Worm (Caenorhabditis elegans) whole organism, late embryonic: ENCODE measurements around the gene nhr-13.

ENCODE experiments used
- C08G9.2 ChIP-seq: sonication (generic microtip); optimal IDR thresholded peaks from 2 replicates; lab custom pipeline; 2016; ENCODE audit warnings: mild to moderate bottlenecking, missing genetic modification characterization, moderate library complexity, missing compliant biosample characterization
- Y22D7AL.16 ChIP-seq: sonication (generic microtip); optimal IDR thresholded peaks from 2 replicates; lab custom pipeline; 2016; ENCODE audit warnings: missing genetic modification characterization, missing compliant biosample characterization
- ceh-18 ChIP-seq: sonication (generic microtip); optimal IDR thresholded peaks from 2 replicates; lab custom pipeline; 2016; ENCODE audit warnings: missing genetic modification characterization, missing compliant biosample characterization
- ceh-19 ChIP-seq: fragments of 200-800 bp; sonication (Bioruptor generic); optimal IDR thresholded peaks from 2 replicates; lab custom pipeline; 2018; ENCODE audit warnings: mild to moderate bottlenecking, missing genetic modification characterization, missing compliant biosample characterization
- ceh-2 ChIP-seq: sonication (generic microtip); optimal IDR thresholded peaks from 2 replicates; lab custom pipeline; 2016; ENCODE audit warnings: missing genotype, missing genetic modification characterization, missing compliant biosample characterization
- ceh-24 ChIP-seq: sonication (generic microtip); optimal IDR thresholded peaks from 2 replicates; lab custom pipeline; 2016; ENCODE audit warnings: mild to moderate bottlenecking, missing genetic modification characterization, missing compliant biosample characterization
- ceh-34 ChIP-seq: sonication (generic microtip); optimal IDR thresholded peaks from 2 replicates; lab custom pipeline; 2016; ENCODE audit warnings: mild to moderate bottlenecking, missing genetic modification characterization, missing compliant biosample characterization
- dve-1 ChIP-seq: sonication (generic microtip); optimal IDR thresholded peaks from 2 replicates; lab custom pipeline; 2017; ENCODE audit warnings: antibody characterized with exemption, mild to moderate bottlenecking, missing genetic modification characterization, missing compliant biosample characterization
- elt-2 ChIP-seq: sonication (generic microtip); optimal IDR thresholded peaks from 2 replicates; lab custom pipeline; 2016; ENCODE audit warnings: missing genetic modification reagents, missing genetic modification characterization, missing compliant biosample characterization
- ets-4 ChIP-seq: sonication (generic microtip); optimal IDR thresholded peaks from 2 replicates; lab custom pipeline; 2016; ENCODE audit warnings: missing genetic modification characterization, missing compliant biosample characterization
- eyg-1 ChIP-seq: sonication (generic microtip); optimal IDR thresholded peaks from 2 replicates; lab custom pipeline; 2016; ENCODE audit warnings: missing genotype, missing genetic modification characterization, missing compliant biosample characterization
- fax-1 ChIP-seq: sonication (generic microtip); optimal IDR thresholded peaks from 2 replicates; lab custom pipeline; 2016; ENCODE audit warnings: missing genotype, missing genetic modification characterization, missing compliant biosample characterization
- fkh-6 ChIP-seq: sonication (generic microtip); optimal IDR thresholded peaks from 2 replicates; lab custom pipeline; 2016; ENCODE audit warnings: missing genetic modification characterization, missing compliant biosample characterization
- hlh-30 ChIP-seq: sonication (generic microtip); optimal IDR thresholded peaks from 2 replicates; lab custom pipeline; 2017; ENCODE audit warnings: antibody characterized with exemption, missing genetic modification characterization, missing compliant biosample characterization; ENCODE audit not compliant: insufficient read depth
- mec-3 ChIP-seq: sonication (generic microtip); optimal IDR thresholded peaks from 2 replicates; lab custom pipeline; 2016; ENCODE audit warnings: borderline replicate concordance, missing genetic modification characterization, missing compliant biosample characterization
- nfya-1 ChIP-seq: sonication (generic microtip); optimal IDR thresholded peaks from 2 replicates; lab custom pipeline; 2017; ENCODE audit warnings: missing genetic modification characterization, mild to moderate bottlenecking, missing compliant biosample characterization, antibody characterized with exemption, moderate library complexity
- nhr-232 ChIP-seq: sonication (generic microtip); optimal IDR thresholded peaks from 2 replicates; lab custom pipeline; 2016; ENCODE audit warnings: missing genetic modification characterization, missing compliant biosample characterization
- npax-4 ChIP-seq: sonication (generic microtip); optimal IDR thresholded peaks from 2 replicates; lab custom pipeline; 2016; ENCODE audit warnings: missing genetic modification characterization, missing compliant biosample characterization
- pax-1 ChIP-seq: fragments of 150-350 bp; optimal IDR thresholded peaks from 2 replicates; lab custom pipeline; 2014; ENCODE audit warnings: missing biosample characterization, missing genetic modification characterization
- pqm-1 ChIP-seq: sonication (generic microtip); optimal IDR thresholded peaks from 2 replicates; lab custom pipeline; 2016; ENCODE audit warnings: missing genetic modification characterization, missing compliant biosample characterization
- pros-1 ChIP-seq: fragments of 150-350 bp; optimal IDR thresholded peaks from 2 replicates; lab custom pipeline; 2014; ENCODE audit warnings: missing biosample characterization, missing genetic modification reagents, missing genetic modification characterization
- rnt-1 ChIP-seq: sonication (generic microtip); optimal IDR thresholded peaks from 2 replicates; lab custom pipeline; 2016; ENCODE audit warnings: missing genetic modification characterization, missing compliant biosample characterization
- sdc-2 ChIP-seq: sonication (generic microtip); optimal IDR thresholded peaks from 2 replicates; lab custom pipeline; 2016; ENCODE audit warnings: missing genotype, missing genetic modification characterization, missing compliant biosample characterization
- sox-2 ChIP-seq: fragments of 200-800 bp; sonication (Bioruptor generic); IDR thresholded peaks from 2 replicates; pipeline ENCODE4 v1.3.6; 2022; ENCODE audit warnings: missing genetic modification reagents, missing genetic modification characterization, missing compliant biosample characterization
- sox-4 ChIP-seq: sonication (generic microtip); optimal IDR thresholded peaks from 2 replicates; lab custom pipeline; 2017; ENCODE audit warnings: mild to moderate bottlenecking, missing genetic modification characterization, inconsistent platforms, missing compliant biosample characterization
- tbx-2 ChIP-seq: sonication (generic microtip); optimal IDR thresholded peaks from 2 replicates; lab custom pipeline; 2016; ENCODE audit warnings: missing genetic modification characterization, missing compliant biosample characterization
- tbx-7 ChIP-seq: sonication (generic microtip); optimal IDR thresholded peaks from 2 replicates; lab custom pipeline; 2016; ENCODE audit warnings: missing genotype, missing genetic modification characterization, missing compliant biosample characterization
- ttx-3 ChIP-seq: sonication (generic microtip); optimal IDR thresholded peaks from 2 replicates; lab custom pipeline; 2016; ENCODE audit warnings: missing genetic modification reagents, missing genetic modification characterization, missing compliant biosample characterization
- unc-3 ChIP-seq, 2 experiments: fragments of 200-800 bp in 1 of 2; sonication (Bioruptor generic) in 1 of 2; sonication (generic microtip) in 1 of 2; conservative IDR thresholded peaks in 1 of 2; optimal IDR thresholded peaks in 1 of 2; 2 replicates each; pipeline versions ENCODE4 v1.3.6 to Lab custom; 2016 to 2022; ENCODE audit warnings: missing compliant biosample characterization in 2 of 2, missing genetic modification characterization in 2 of 2, missing genetic modification reagents in 1 of 2
- unc-55 ChIP-seq: sonication (generic microtip); optimal IDR thresholded peaks from 2 replicates; lab custom pipeline; 2017; ENCODE audit warnings: missing biosample characterization, missing genetic modification reagents, missing genetic modification characterization
- zip-5 ChIP-seq: sonication (generic microtip); optimal IDR thresholded peaks from 2 replicates; lab custom pipeline; 2016; ENCODE audit warnings: missing genetic modification characterization, missing compliant biosample characterization
- ztf-16 ChIP-seq: sonication (generic microtip); optimal IDR thresholded peaks from 2 replicates; lab custom pipeline; 2017; ENCODE audit warnings: missing genetic modification characterization, missing compliant biosample characterization

The nhr-13 gene

ce11 chrV:2206801-2207200 is 14.5 kb downstream of the nhr-13 start, which contains the start of gene svh-11:
TSS of gene svh-11 (plus strand) at chrV:2207101.
- TF ChIP-seq pqm-1 (tag; lab: Kevin White, UChicago) (no peak), tbx-7 (tag; lab: Kevin White, UChicago) (no peak)

ce11 chrV:2207527-2207926 is 15.2 kb downstream of the nhr-13 start:
- no peak for TF ChIP-seq sox-2 (GFP tag; lab: Robert Waterston, UW)
- no peak for TF ChIP-seq dve-1
- TF ChIP-seq ceh-24, result no peak
- no peak for TF ChIP-seq elt-2 (tag; lab: Kevin White, UChicago)
- no peak for TF ChIP-seq nhr-232 (tag; lab: Kevin White, UChicago)
- peak; percentile 92 for TF ChIP-seq nfya-1 (tag; lab: Kevin White, UChicago)
- no peak for TF ChIP-seq ttx-3 (tag; lab: Kevin White, UChicago)
- no peak for TF ChIP-seq fax-1 (tag; lab: Kevin White, UChicago)
- no peak for TF ChIP-seq pros-1 (tag; lab: Kevin White, UChicago)

ce11 chrV:2211936-2212335 is 19.7 kb downstream of the nhr-13 start, which contains the start of gene nhr-133:
TSS of gene nhr-133 (minus strand) at chrV:2212118.
- TF ChIP-seq hlh-30 (tag; lab: Kevin White, UChicago) (peak; percentile 37), ceh-34 (no peak), mec-3 (no peak)

ce11 chrV:2214428-2215038 is 22.2 kb downstream of the nhr-13 start, which contains the start of gene nhr-184:
TSS of gene nhr-184 (minus strand) at chrV:2214478.
- TF ChIP-seq eyg-1 (tag; lab: Kevin White, UChicago), result no peak
- no peak for TF ChIP-seq unc-55 (GFP tag; lab: Kevin White, UChicago)
- no peak for TF ChIP-seq ceh-19 (GFP tag; lab: Kevin White, UChicago)
- TF ChIP-seq nfya-1 (tag; lab: Kevin White, UChicago), result no peak
- no peak for TF ChIP-seq zip-5 (tag; lab: Kevin White, UChicago)
- TF ChIP-seq fkh-6 (tag; lab: Kevin White, UChicago), result no peak
- TF ChIP-seq ceh-18, result no peak
- no peak for TF ChIP-seq ztf-16 (tag; lab: Kevin White, UChicago)

- TF ChIP-seq ceh-2 (tag; lab: Kevin White, UChicago), result no peak
These were observed 23.1 kb downstream of the nhr-13 start, which contains the start of gene nstp-8 for ce11 chrV:2215352-2215751. TSS of gene nstp-8 (plus strand) at chrV:2215652.

ce11 chrV:2216927-2217326 is 24.6 kb downstream of the nhr-13 start:
- TF ChIP-seq ets-4 (tag; lab: Kevin White, UChicago) (no peak), nhr-232 (tag; lab: Kevin White, UChicago) (no peak)

ce11 chrV:2218803-2219202 is 26.5 kb downstream of the nhr-13 start, which contains the start of gene nhr-56:
TSS of gene nhr-56 (plus strand) at chrV:2219004.
- TF ChIP-seq tbx-2, result no peak
- TF ChIP-seq rnt-1 (tag; lab: Kevin White, UChicago), result no peak
- peak; percentile 22 for TF ChIP-seq hlh-30 (tag; lab: Kevin White, UChicago)
- TF ChIP-seq, all 69 proteins: peak for 1

- no peak for TF ChIP-seq C08G9.2 (tag; lab: Kevin White, UChicago)
- TF ChIP-seq Y22D7AL.16, result no peak
- TF ChIP-seq pax-1, result no peak
- TF ChIP-seq tbx-2, result no peak
- TF ChIP-seq npax-4, result no peak
- TF ChIP-seq sdc-2, result no peak
- TF ChIP-seq unc-3 (GFP tag; conservative IDR thresholded peaks at IDR 0.05; lab: Robert Waterston, UW), result no peak
- TF ChIP-seq unc-3 (tag; optimal IDR thresholded peaks at IDR 0.05; lab: Kevin White, UChicago), result no peak
- no peak for TF ChIP-seq sox-4 (tag; lab: Kevin White, UChicago)
These were observed 29.5 kb downstream of the nhr-13 start, which contains the start of gene nhr-128 for ce11 chrV:2221764-2222163. TSS of gene nhr-128 (plus strand) at chrV:2222064.
